Worm (Caenorhabditis elegans) whole organism, L4 larva: ENCODE data around the gene pxmp-4.

Experiments
- F26F4.8 ChIP-seq: fragments of 200-800 bp; sonication (Bioruptor generic); conservative IDR thresholded peaks from 2 replicates; pipeline ENCODE4 v1.3.6; 2022; ENCODE audit warnings: missing genetic modification characterization, missing compliant biosample characterization
- ces-1 ChIP-seq: fragments of 150-350 bp; sonication (generic microtip); optimal IDR thresholded peaks from 4 replicates; lab custom pipeline; 2014; ENCODE audit warnings: missing biosample characterization, missing genetic modification reagents, missing genetic modification characterization
- dmd-9 ChIP-seq: fragments of 200-800 bp; sonication (Bioruptor generic); IDR thresholded peaks from 2 replicates; pipeline ENCODE4 v1.3.6; 2022; ENCODE audit warnings: missing genetic modification reagents, missing genetic modification characterization, missing compliant biosample characterization
- dve-1 ChIP-seq: sonication (generic microtip); optimal IDR thresholded peaks from 2 replicates; lab custom pipeline; 2017; ENCODE audit warnings: antibody characterized with exemption, mild to moderate bottlenecking, missing genetic modification characterization, missing compliant biosample characterization; ENCODE audit not compliant: insufficient read depth
- egl-27 ChIP-seq: sonication (generic microtip); optimal IDR thresholded peaks from 3 replicates; lab custom pipeline; 2017; ENCODE audit warnings: missing biosample characterization, missing genetic modification reagents, missing genetic modification characterization
- jun-1 ChIP-seq: fragments of 150-350 bp; optimal IDR thresholded peaks from 2 replicates; lab custom pipeline; 2014; ENCODE audit warnings: missing biosample characterization, missing genetic modification reagents, missing genetic modification characterization
- nhr-41 ChIP-seq: fragments of 200-800 bp; sonication (Bioruptor generic); IDR thresholded peaks from 2 replicates; pipeline ENCODE4 v1.3.6; 2022; ENCODE audit warnings: missing genetic modification reagents, missing genetic modification characterization, missing compliant biosample characterization
- snpc-1.2 ChIP-seq: fragments of 200-800 bp; sonication (Bioruptor generic); IDR thresholded peaks from 2 replicates; pipeline ENCODE4 v1.3.6; 2022; ENCODE audit warnings: missing genetic modification reagents, missing genetic modification characterization, missing compliant biosample characterization
- snpc-4 ChIP-seq: fragments of 150-350 bp; optimal IDR thresholded peaks from 2 replicates; lab custom pipeline; 2014; ENCODE audit warnings: missing biosample characterization, missing genetic modification characterization
- unc-39 ChIP-seq: sonication (generic microtip); optimal IDR thresholded peaks from 2 replicates; lab custom pipeline; 2017; ENCODE audit warnings: missing biosample characterization, missing genetic modification characterization
- zip-11 ChIP-seq: fragments of 200-800 bp; sonication (Bioruptor generic); IDR thresholded peaks from 2 replicates; pipeline ENCODE4 v1.3.6; 2022; ENCODE audit warnings: missing genetic modification characterization, missing compliant biosample characterization
- zip-2 ChIP-seq: fragments of 150-350 bp; optimal IDR thresholded peaks from 2 replicates; lab custom pipeline; 2014; ENCODE audit warnings: missing biosample characterization, missing genetic modification characterization

ce11 chrIV:291851-292367 is 45.1 kb downstream of the pxmp-4 start:
- TF ChIP-seq snpc-1.2 (GFP tag; lab: Robert Waterston, UW) (no peak), zip-2 (tag; lab: Kevin White, UChicago) (peak; percentile 58), zip-11 (GFP tag; lab: Robert Waterston, UW) (no peak), dve-1 (tag; lab: Kevin White, UChicago) (peak; percentile 91), egl-27 (tag; lab: Kevin White, UChicago) (no peak), jun-1 (peak; percentile 36), ces-1 (GFP tag; lab: Kevin White, UChicago) (no peak), snpc-4 (no peak), unc-39 (no peak), F26F4.8 (no peak), nhr-41 (no peak), dmd-9 (no peak)
